Fruit fly (Drosophila melanogaster): ENCODE data around the gene NTPase.

Gene NTPase

dm6 chr2L:2905051-2905446 lies 19.4 kb upstream of the NTPase start (continued):
- TF ChIP-seq Asciz (GFP tag; optimal IDR thresholded peaks at IDR 0.05) = peak; percentile 33
- peak; percentile 58; the same call in 1 of the 2 replicates for TF ChIP-seq Atf6 (GFP tag; IDR thresholded peaks at IDR 0.05)
- TF ChIP-seq grau (tag; optimal IDR thresholded peaks at IDR 0.05) = peak; percentile 43
- peak; percentile 6 for TF ChIP-seq sd (tag; optimal IDR thresholded peaks at IDR 0.05)
- TF ChIP-seq twi (tag; optimal IDR thresholded peaks at IDR 0.05) = no peak
- TF ChIP-seq sqz (GFP tag; optimal IDR thresholded peaks at IDR 0.05) = no peak
- TF ChIP-seq PHDP (tag; optimal IDR thresholded peaks at IDR 0.05) = peak; percentile 59
- TF ChIP-seq CG2875 (GFP tag; optimal IDR thresholded peaks at IDR 0.05) = peak; percentile 12
- peak; percentile 67 for TF ChIP-seq Xrp1 (GFP tag; IDR thresholded peaks at IDR 0.05)
- no peak for TF ChIP-seq ara (GFP tag; IDR thresholded peaks at IDR 0.05)
- TF ChIP-seq Blimp-1 (GFP tag; optimal IDR thresholded peaks at IDR 0.05) = peak; percentile 50
- TF ChIP-seq Med (GFP tag) = peak; percentile 2
- TF ChIP-seq CG2712 (tag; optimal IDR thresholded peaks at IDR 0.05) = peak; percentile 57
- peak; percentile 40 for TF ChIP-seq lab (GFP tag; optimal IDR thresholded peaks at IDR 0.05)
- TF ChIP-seq MTF-1 (GFP tag; optimal IDR thresholded peaks at IDR 0.05; ENCODE audit: borderline replicate concordance) = no peak
- peak; percentile 46; the same call in 1 of the 3 replicates for TF ChIP-seq CG14050 (GFP tag; IDR thresholded peaks at IDR 0.05)
- TF ChIP-seq Dek (tag; optimal IDR thresholded peaks at IDR 0.05) = peak; percentile 21
- peak; percentile 50; the same call in 2 of the 3 replicates for TF ChIP-seq CG11695 (GFP tag; IDR thresholded peaks at IDR 0.05)
- TF ChIP-seq CG12659 (GFP tag; optimal IDR thresholded peaks at IDR 0.05) = peak; percentile 40
- no peak for TF ChIP-seq CG2199 (GFP tag; IDR thresholded peaks at IDR 0.05)
- peak; percentile 26 for TF ChIP-seq CG7556 (GFP tag; optimal IDR thresholded peaks at IDR 0.05)
- TF ChIP-seq tap (tag; optimal IDR thresholded peaks at IDR 0.05) = peak; percentile 25
- peak; percentile 69 for TF ChIP-seq CG2678 (tag; optimal IDR thresholded peaks at IDR 0.05)
- peak; percentile 34 for TF ChIP-seq CG14441 (GFP tag; IDR thresholded peaks at IDR 0.05)
- TF ChIP-seq CG15269 (tag; optimal IDR thresholded peaks at IDR 0.05) = peak; percentile 69
- TF ChIP-seq MBD-R2 (GFP tag; IDR thresholded peaks at IDR 0.05) = no peak
- TF ChIP-seq ttk (GFP tag; IDR thresholded peaks at IDR 0.05) = peak; percentile 63
- TF ChIP-seq Awh (GFP tag; IDR thresholded peaks at IDR 0.05) = 0 out of 2 replicates have a peak, but pooled peaks have one; percentile 36
- peak; percentile 41 for TF ChIP-seq CG43689 (GFP tag; IDR thresholded peaks at IDR 0.05)
- TF ChIP-seq E2f2 (GFP tag; IDR thresholded peaks at IDR 0.05) = peak; percentile 38; the same call in 1 of the 2 replicates
- no peak for TF ChIP-seq pb (GFP tag; optimal IDR thresholded peaks at IDR 0.05)
- no peak for TF ChIP-seq CG13775 (GFP tag; optimal IDR thresholded peaks at IDR 0.05)
- TF ChIP-seq CoRest (tag; optimal IDR thresholded peaks at IDR 0.05) = peak; percentile 46
- no peak for TF ChIP-seq CG17802 (tag; optimal IDR thresholded peaks at IDR 0.05)
- peak; percentile 35; the same call in 1 of the 3 replicates for TF ChIP-seq ase (GFP tag; IDR thresholded peaks at IDR 0.05)
- no peak for TF ChIP-seq mld (GFP tag; IDR thresholded peaks at IDR 0.05; ENCODE audit: partially characterized antibody)

dm6 chr2L:2904316-2905050 lies 18.8 kb upstream of the NTPase start:
- TF ChIP-seq CG11504 (tag; optimal IDR thresholded peaks at IDR 0.05) = no peak
- peak; percentile 16 for TF ChIP-seq CG8281 (tag; optimal IDR thresholded peaks at IDR 0.05)
- TF ChIP-seq crol (GFP tag; IDR thresholded peaks at IDR 0.05) = 0 out of 2 replicates have a peak, but pooled peaks have one; percentile 27
- no peak for TF ChIP-seq CG9215 (GFP tag; IDR thresholded peaks at IDR 0.05)
- peak; percentile 11 for TF ChIP-seq CG6813 (GFP tag; optimal IDR thresholded peaks at IDR 0.05)
- peak; percentile 73 for TF ChIP-seq sens (GFP tag)
- TF ChIP-seq ftz-f1 (GFP tag; optimal IDR thresholded peaks at IDR 0.05) = peak; percentile 32
- TF ChIP-seq ERR (GFP tag; optimal IDR thresholded peaks at IDR 0.05) = no peak
- peak; percentile 71; the same call in 2 of the 4 replicates for TF ChIP-seq chinmo (GFP tag; IDR thresholded peaks at IDR 0.05; ENCODE audit: partially characterized antibody)
- TF ChIP-seq bsh (GFP tag; optimal IDR thresholded peaks at IDR 0.05) = peak in 1 of 2 experiments; percentile 1

Measured in whole organism, embryonic.